Worm (Caenorhabditis elegans): Measurements from ENCODE around the gene F22D3.4.

The F22D3.4 gene

DNA sequence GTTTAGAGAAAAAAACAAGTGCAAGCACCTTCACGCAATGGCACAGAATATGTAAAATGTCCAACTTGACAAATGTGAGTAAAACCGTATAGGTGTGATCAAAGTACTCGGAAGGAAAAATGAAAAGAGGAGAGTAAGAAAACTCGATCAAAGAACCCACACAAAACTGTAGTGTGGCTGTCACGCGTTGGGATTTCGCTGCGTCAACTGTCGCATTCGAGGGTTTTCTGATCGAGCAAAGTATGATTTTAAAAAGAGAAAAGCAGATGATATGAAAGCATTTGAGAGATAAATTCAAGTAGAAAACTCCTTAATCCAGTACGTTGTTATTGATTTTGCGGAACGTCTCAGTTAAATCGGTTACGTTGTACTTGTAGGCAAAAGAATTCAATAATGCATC is 35.6 kb downstream of the F22D3.4 start (continued):
- TF ChIP-seq fkh-2 (tag; optimal IDR thresholded peaks at IDR 0.05) (no peak), lin-39 (tag; optimal IDR thresholded peaks at IDR 0.05) (peak; percentile 41), nhr-12 (tag; optimal IDR thresholded peaks at IDR 0.05) (no peak), nhr-67 (tag; optimal IDR thresholded peaks at IDR 0.05) (no peak), R02D3.7 (tag; optimal IDR thresholded peaks at IDR 0.05) (no peak), nfya-1 (tag; optimal IDR thresholded peaks at IDR 0.05; ENCODE audit: insufficient read depth) (peak; percentile 46), ztf-4 (tag; optimal IDR thresholded peaks at IDR 0.05) (no peak), hmg-11 (tag; optimal IDR thresholded peaks at IDR 0.05) (no peak), nhr-76 (tag; optimal IDR thresholded peaks at IDR 0.05) (no peak), nhr-28 (tag; optimal IDR thresholded peaks at IDR 0.05) (no peak), nhr-77 (tag; optimal IDR thresholded peaks at IDR 0.05) (no peak), aly-2 (tag; optimal IDR thresholded peaks at IDR 0.05) (no peak), daf-12 (tag; optimal IDR thresholded peaks at IDR 0.05) (no peak), ceh-28 (tag; optimal IDR thresholded peaks at IDR 0.05) (no peak), lsy-12 (tag; optimal IDR thresholded peaks at IDR 0.05) (peak; percentile 64), jun-1 (tag; optimal IDR thresholded peaks at IDR 0.05) (peak; percentile 86), ceh-82 (tag; optimal IDR thresholded peaks at IDR 0.05) (no peak), ceh-9 (tag; optimal IDR thresholded peaks at IDR 0.05) (no peak), ZK546.5 (tag; optimal IDR thresholded peaks at IDR 0.05) (no peak), unc-39 (tag; optimal IDR thresholded peaks at IDR 0.05) (no peak), unc-62 (GFP tag; optimal IDR thresholded peaks at IDR 0.05) (no peak), nhr-11 (tag; optimal IDR thresholded peaks at IDR 0.05) (no peak), ama-1 (optimal IDR thresholded peaks at IDR 0.05) (peak; percentile 63), tbx-2 (tag; optimal IDR thresholded peaks at IDR 0.05) (no peak), elt-2 (tag; optimal IDR thresholded peaks at IDR 0.05) (peak; percentile 50)

DNA sequence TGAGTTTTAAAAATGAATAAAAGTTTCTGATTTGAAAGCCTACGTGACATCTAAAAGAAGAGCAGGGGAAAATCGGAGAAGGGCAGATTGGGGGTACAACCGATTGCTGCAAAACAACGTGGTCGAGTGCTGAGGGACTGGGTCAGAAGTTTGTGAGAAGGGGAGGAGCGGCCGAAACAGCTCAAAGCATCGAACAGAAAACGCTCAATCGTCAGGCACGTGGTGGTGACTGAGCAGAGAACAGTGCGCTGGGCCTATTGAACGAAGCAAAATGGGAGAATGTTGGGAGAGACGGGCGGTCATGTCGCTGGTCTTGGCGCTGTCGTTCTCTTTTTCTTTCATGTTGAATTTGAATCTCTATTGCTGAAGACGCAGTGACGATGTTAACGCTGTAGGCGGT is 36.2 kb downstream of the F22D3.4 start:
- TF ChIP-seq nhr-67 (tag; optimal IDR thresholded peaks at IDR 0.05) (no peak), pha-4 (tag; optimal IDR thresholded peaks at IDR 0.05) (peak; percentile 81), ceh-28 (tag; optimal IDR thresholded peaks at IDR 0.05) (no peak), ztf-11 (tag; optimal IDR thresholded peaks at IDR 0.05) (no peak), mdl-1 (tag; optimal IDR thresholded peaks at IDR 0.05) (peak; percentile 82), nhr-23 (tag; optimal IDR thresholded peaks at IDR 0.05) (peak; percentile 51), ZK546.5 (tag; optimal IDR thresholded peaks at IDR 0.05) (no peak), ceh-82 (tag; optimal IDR thresholded peaks at IDR 0.05) (no peak), lin-15B (tag; optimal IDR thresholded peaks at IDR 0.05) (peak; percentile 38), nhr-28 (tag; optimal IDR thresholded peaks at IDR 0.05) (no peak), nhr-25 (tag; optimal IDR thresholded peaks at IDR 0.05) (no peak), pqm-1 (tag; optimal IDR thresholded peaks at IDR 0.05) (peak; percentile 72), unc-62 (GFP tag; optimal IDR thresholded peaks at IDR 0.05) (no peak), ceh-16 (tag; optimal IDR thresholded peaks at IDR 0.05) (no peak), zag-1 (tag; optimal IDR thresholded peaks at IDR 0.05) (no peak), nfya-1 (tag; optimal IDR thresholded peaks at IDR 0.05; ENCODE audit: insufficient read depth) (peak; percentile 66), skn-1 (tag; optimal IDR thresholded peaks at IDR 0.05) (no peak), egl-5 (tag; optimal IDR thresholded peaks at IDR 0.05) (no peak), hmg-11 (tag; optimal IDR thresholded peaks at IDR 0.05) (peak; percentile 35), lin-39 (tag; optimal IDR thresholded peaks at IDR 0.05) (peak; percentile 89), snpc-4 (tag; optimal IDR thresholded peaks at IDR 0.05) (peak; percentile 33), mml-1 (tag; optimal IDR thresholded peaks at IDR 0.05) (no peak), fkh-10 (GFP tag; optimal IDR thresholded peaks at IDR 0.05) (no peak), ztf-4 (tag; optimal IDR thresholded peaks at IDR 0.05) (no peak), tbx-2 (tag; optimal IDR thresholded peaks at IDR 0.05) (peak; percentile 13), eor-1 (tag; optimal IDR thresholded peaks at IDR 0.05) (no peak), nhr-11 (tag; optimal IDR thresholded peaks at IDR 0.05) (no peak), ama-1 (optimal IDR thresholded peaks at IDR 0.05) (peak; percentile 97), nhr-76 (tag; optimal IDR thresholded peaks at IDR 0.05) (no peak), elt-3 (tag; optimal IDR thresholded peaks at IDR 0.05) (peak in 1 of 3 experiments; percentile 33), elt-2 (tag; optimal IDR thresholded peaks at IDR 0.05) (peak; percentile 67), egl-27 (tag; optimal IDR thresholded peaks at IDR 0.05) (no peak), fos-1 (tag; optimal IDR thresholded peaks at IDR 0.05) (no peak), R02D3.7 (tag; optimal IDR thresholded peaks at IDR 0.05) (peak; percentile 14), lsy-12 (tag; optimal IDR thresholded peaks at IDR 0.05) (peak; percentile 42), nhr-237 (tag; optimal IDR thresholded peaks at IDR 0.05) (no peak), nhr-43 (tag; optimal IDR thresholded peaks at IDR 0.05; ENCODE audit: poor library complexity, severe bottlenecking) (peak; percentile 68), aly-2 (tag; optimal IDR thresholded peaks at IDR 0.05) (no peak), elt-1 (tag; optimal IDR thresholded peaks at IDR 0.05) (no peak), nhr-12 (tag; optimal IDR thresholded peaks at IDR 0.05) (no peak), jun-1 (tag; optimal IDR thresholded peaks at IDR 0.05) (peak; percentile 52)

All from whole organism, L3 larva.